Worm (Caenorhabditis elegans): ENCODE data around the gene M05D6.9.

M05D6.9 gene

DNA sequence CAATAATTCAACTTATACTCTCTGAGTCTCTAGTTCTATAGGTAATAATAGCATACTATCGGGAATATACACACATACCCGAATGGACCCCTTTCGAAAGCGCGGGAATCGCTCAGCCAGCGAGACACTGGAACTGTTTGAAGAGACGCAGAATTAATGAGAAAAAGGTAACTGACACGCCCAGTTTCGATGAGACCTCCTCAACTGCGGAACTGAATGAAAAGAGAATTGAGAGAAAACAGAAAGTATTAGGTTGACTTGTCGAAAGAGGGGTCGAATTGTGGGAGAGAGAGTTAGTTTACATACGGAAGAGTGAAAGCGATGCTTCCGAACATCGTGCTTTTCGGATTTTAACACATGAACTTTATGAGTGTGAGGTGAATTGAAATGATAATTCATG, 37.9 kb downstream of the M05D6.9 start:
- TF ChIP-seq hnd-1 (tag; optimal IDR thresholded peaks at IDR 0.05) (no peak), aly-1 (tag; optimal IDR thresholded peaks at IDR 0.05) (no peak), tra-4 (tag; optimal IDR thresholded peaks at IDR 0.05) (no peak), ets-7 (tag; optimal IDR thresholded peaks at IDR 0.05) (no peak), flt-1 (GFP tag; IDR thresholded peaks at IDR 0.05) (no peak), F13C5.2 (tag; optimal IDR thresholded peaks at IDR 0.05) (no peak), tbx-11 (GFP tag; IDR thresholded peaks at IDR 0.05) (no peak), ama-1 (optimal IDR thresholded peaks at IDR 0.05) (no peak), sea-1 (GFP tag; conservative IDR thresholded peaks at IDR 0.05) (no peak), scrt-1 (GFP tag; IDR thresholded peaks at IDR 0.05) (no peak), hmg-4 (GFP tag; optimal IDR thresholded peaks at IDR 0.05) (no peak), ceh-13 (GFP tag; optimal IDR thresholded peaks at IDR 0.05) (no peak), pes-1 (GFP tag; IDR thresholded peaks at IDR 0.05) (no peak), B0310.2 (tag; optimal IDR thresholded peaks at IDR 0.05) (no peak), ceh-36 (tag; optimal IDR thresholded peaks at IDR 0.05) (no peak), tbx-37 (GFP tag; conservative IDR thresholded peaks at IDR 0.05) (no peak)

- TF ChIP-seq scrt-1 (GFP tag; IDR thresholded peaks at IDR 0.05) (no peak), tbx-37 (GFP tag; conservative IDR thresholded peaks at IDR 0.05) (no peak), F13C5.2 (tag; optimal IDR thresholded peaks at IDR 0.05) (no peak), B0310.2 (tag; optimal IDR thresholded peaks at IDR 0.05) (no peak), hmg-4 (GFP tag; optimal IDR thresholded peaks at IDR 0.05) (no peak), hnd-1 (tag; optimal IDR thresholded peaks at IDR 0.05) (no peak), hmbx-1 (tag; optimal IDR thresholded peaks at IDR 0.05) (no peak), tra-4 (tag; optimal IDR thresholded peaks at IDR 0.05) (no peak), ceh-13 (GFP tag; optimal IDR thresholded peaks at IDR 0.05) (no peak), aly-1 (tag; optimal IDR thresholded peaks at IDR 0.05) (no peak), pes-1 (GFP tag; IDR thresholded peaks at IDR 0.05) (no peak), flt-1 (GFP tag; IDR thresholded peaks at IDR 0.05) (no peak), ets-7 (tag; optimal IDR thresholded peaks at IDR 0.05) (no peak), ama-1 (optimal IDR thresholded peaks at IDR 0.05) (no peak), sea-1 (GFP tag; conservative IDR thresholded peaks at IDR 0.05) (no peak), ceh-36 (tag; optimal IDR thresholded peaks at IDR 0.05) (no peak), tbx-11 (GFP tag; IDR thresholded peaks at IDR 0.05) (no peak)
Measured at ce11 chrII:8536060-8536459, 42.0 kb downstream of the M05D6.9 start, which contains the start of gene W01C9.2. Gene W01C9.2, plus strand, starts transcription at chrII:8536360.

DNA sequence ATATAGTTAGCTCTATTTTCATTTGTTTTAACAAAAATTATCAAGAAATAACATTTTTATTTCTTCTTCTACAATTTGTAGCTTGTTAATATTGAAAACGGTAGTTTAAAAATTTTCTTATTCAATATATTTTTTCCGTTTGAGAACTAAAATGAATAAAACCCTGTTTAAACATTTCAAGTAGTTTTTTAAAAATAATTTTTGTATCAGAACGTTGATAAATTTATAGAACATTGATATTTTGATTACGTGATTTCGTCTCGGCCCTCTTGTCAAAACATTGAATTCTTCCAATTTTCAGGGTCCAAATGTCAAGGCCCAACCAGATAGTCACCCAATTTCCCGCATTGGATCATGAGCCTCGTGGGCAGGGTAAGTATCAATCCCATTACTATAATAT, 46.3 kb downstream of the M05D6.9 start, which contains the start of gene pqn-73:
Gene pqn-73, plus strand, starts transcription at position 301 of the 400 bp plus-strand sequence.
- TF ChIP-seq tbx-11 (GFP tag; IDR thresholded peaks at IDR 0.05) (no peak), sea-1 (GFP tag; conservative IDR thresholded peaks at IDR 0.05) (no peak), F13C5.2 (tag; optimal IDR thresholded peaks at IDR 0.05) (no peak), ceh-13 (GFP tag; optimal IDR thresholded peaks at IDR 0.05) (no peak), B0310.2 (tag; optimal IDR thresholded peaks at IDR 0.05) (no peak), hmg-4 (GFP tag; optimal IDR thresholded peaks at IDR 0.05) (no peak), hmbx-1 (tag; optimal IDR thresholded peaks at IDR 0.05) (no peak), flt-1 (GFP tag; IDR thresholded peaks at IDR 0.05) (no peak), aly-1 (tag; optimal IDR thresholded peaks at IDR 0.05) (no peak), hnd-1 (tag; optimal IDR thresholded peaks at IDR 0.05) (no peak), tbx-37 (GFP tag; conservative IDR thresholded peaks at IDR 0.05) (no peak), ets-7 (tag; optimal IDR thresholded peaks at IDR 0.05) (no peak), scrt-1 (GFP tag; IDR thresholded peaks at IDR 0.05) (no peak), pes-1 (GFP tag; IDR thresholded peaks at IDR 0.05) (no peak), tra-4 (tag; optimal IDR thresholded peaks at IDR 0.05) (no peak), ceh-36 (tag; optimal IDR thresholded peaks at IDR 0.05) (no peak)
